Worm (Caenorhabditis elegans) whole organism, late embryonic: Measurements from ENCODE around the gene dpy-7.
A peak's percentile ranks its signal among the peaks of the same experiment; 100 is the strongest.

Experiments used
- C08G9.2 ChIP-seq: sonication (generic microtip); optimal IDR thresholded peaks from 2 replicates; lab custom pipeline; 2016; ENCODE audit warnings: mild to moderate bottlenecking, missing genetic modification characterization, moderate library complexity, missing compliant biosample characterization
- C38D4.7 ChIP-seq: fragments of 200-800 bp; sonication (Bioruptor generic); optimal IDR thresholded peaks from 2 replicates; lab custom pipeline; 2018; ENCODE audit warnings: mild to moderate bottlenecking, missing genetic modification characterization, moderate library complexity, missing compliant biosample characterization
- F13H6.1 ChIP-seq: sonication (generic microtip); optimal IDR thresholded peaks from 2 replicates; lab custom pipeline; 2016; ENCODE audit warnings: missing genetic modification characterization, missing compliant biosample characterization
- K09A11.1 ChIP-seq: sonication (generic microtip); optimal IDR thresholded peaks from 2 replicates; lab custom pipeline; 2017; ENCODE audit warnings: antibody characterized with exemption, mild to moderate bottlenecking, missing genetic modification characterization, missing compliant biosample characterization; ENCODE audit not compliant: insufficient read depth
- T23F11.4 ChIP-seq: fragments of 200-800 bp; sonication (Bioruptor generic); optimal IDR thresholded peaks from 2 replicates; lab custom pipeline; 2018; ENCODE audit warnings: mild to moderate bottlenecking, missing genetic modification characterization, missing compliant biosample characterization
- ahr-1 ChIP-seq: sonication (generic microtip); optimal IDR thresholded peaks from 2 replicates; lab custom pipeline; 2016; ENCODE audit warnings: missing genetic modification characterization, missing compliant biosample characterization
- ama-1 ChIP-seq: fragments of 150-350 bp; optimal IDR thresholded peaks from 2 replicates; lab custom pipeline; 2014
- ceh-14 ChIP-seq: sonication (generic microtip); optimal IDR thresholded peaks from 2 replicates; lab custom pipeline; 2016; ENCODE audit warnings: missing genotype, missing genetic modification characterization, missing compliant biosample characterization
- ceh-22 ChIP-seq: sonication (generic microtip); optimal IDR thresholded peaks from 2 replicates; lab custom pipeline; 2017; ENCODE audit warnings: missing biosample characterization, missing genetic modification characterization
- ceh-31 ChIP-seq: sonication (generic microtip); optimal IDR thresholded peaks from 2 replicates; lab custom pipeline; 2016; ENCODE audit warnings: missing genetic modification characterization, missing compliant biosample characterization
- ceh-45 ChIP-seq: fragments of 200-800 bp; sonication (Bioruptor generic); IDR thresholded peaks from 2 replicates; pipeline ENCODE4 v1.3.6; 2022; ENCODE audit warnings: missing genetic modification reagents, missing genetic modification characterization, missing compliant biosample characterization
- ceh-6 ChIP-seq: fragments of 200-800 bp; sonication (Bioruptor generic); optimal IDR thresholded peaks from 2 replicates; lab custom pipeline; 2018; ENCODE audit warnings: mild to moderate bottlenecking, missing genetic modification characterization, missing compliant biosample characterization
- dmd-4 ChIP-seq: sonication (generic microtip); optimal IDR thresholded peaks from 2 replicates; lab custom pipeline; 2016; ENCODE audit warnings: borderline replicate concordance, missing genetic modification characterization, missing compliant biosample characterization
- dve-1 ChIP-seq: sonication (generic microtip); optimal IDR thresholded peaks from 2 replicates; lab custom pipeline; 2017; ENCODE audit warnings: antibody characterized with exemption, mild to moderate bottlenecking, missing genetic modification characterization, missing compliant biosample characterization
- elt-2 ChIP-seq: sonication (generic microtip); optimal IDR thresholded peaks from 2 replicates; lab custom pipeline; 2016; ENCODE audit warnings: missing genetic modification reagents, missing genetic modification characterization, missing compliant biosample characterization
- elt-4 ChIP-seq: sonication (generic microtip); optimal IDR thresholded peaks from 2 replicates; lab custom pipeline; 2016; ENCODE audit warnings: missing genetic modification characterization, missing compliant biosample characterization
- ets-4 ChIP-seq: sonication (generic microtip); optimal IDR thresholded peaks from 2 replicates; lab custom pipeline; 2016; ENCODE audit warnings: missing genetic modification characterization, missing compliant biosample characterization
- eyg-1 ChIP-seq: sonication (generic microtip); optimal IDR thresholded peaks from 2 replicates; lab custom pipeline; 2016; ENCODE audit warnings: missing genotype, missing genetic modification characterization, missing compliant biosample characterization
- fax-1 ChIP-seq: sonication (generic microtip); optimal IDR thresholded peaks from 2 replicates; lab custom pipeline; 2016; ENCODE audit warnings: missing genotype, missing genetic modification characterization, missing compliant biosample characterization
- fkh-6 ChIP-seq: sonication (generic microtip); optimal IDR thresholded peaks from 2 replicates; lab custom pipeline; 2016; ENCODE audit warnings: missing genetic modification characterization, missing compliant biosample characterization
- hlh-15 ChIP-seq: sonication (generic microtip); optimal IDR thresholded peaks from 2 replicates; lab custom pipeline; 2016; ENCODE audit warnings: missing genetic modification characterization, missing compliant biosample characterization
- hlh-6 ChIP-seq: sonication (generic microtip); optimal IDR thresholded peaks from 2 replicates; lab custom pipeline; 2016; ENCODE audit warnings: missing genotype, missing genetic modification characterization, missing compliant biosample characterization
- lim-6 ChIP-seq: sonication (generic microtip); optimal IDR thresholded peaks from 2 replicates; lab custom pipeline; 2016; ENCODE audit warnings: missing genetic modification characterization, missing compliant biosample characterization
- lin-11 ChIP-seq: fragments of 200-800 bp; sonication (Bioruptor generic); optimal IDR thresholded peaks from 2 replicates; lab custom pipeline; 2018; ENCODE audit warnings: mild to moderate bottlenecking, missing genetic modification characterization, missing compliant biosample characterization
- madf-2 ChIP-seq: sonication (generic microtip); optimal IDR thresholded peaks from 2 replicates; lab custom pipeline; 2017; ENCODE audit warnings: missing genetic modification characterization, missing compliant biosample characterization
- nfya-1 ChIP-seq: sonication (generic microtip); optimal IDR thresholded peaks from 2 replicates; lab custom pipeline; 2017; ENCODE audit warnings: missing genetic modification characterization, mild to moderate bottlenecking, missing compliant biosample characterization, antibody characterized with exemption, moderate library complexity
- nhr-232 ChIP-seq: sonication (generic microtip); optimal IDR thresholded peaks from 2 replicates; lab custom pipeline; 2016; ENCODE audit warnings: missing genetic modification characterization, missing compliant biosample characterization
- pag-3 ChIP-seq: sonication (generic microtip); optimal IDR thresholded peaks from 2 replicates; lab custom pipeline; 2016; ENCODE audit warnings: missing compliant biosample characterization, missing genetic modification characterization, borderline replicate concordance
- pha-2 ChIP-seq: sonication (generic microtip); optimal IDR thresholded peaks from 2 replicates; lab custom pipeline; 2017; ENCODE audit warnings: mild to moderate bottlenecking, missing genetic modification characterization, missing compliant biosample characterization
- pros-1 ChIP-seq: fragments of 150-350 bp; optimal IDR thresholded peaks from 2 replicates; lab custom pipeline; 2014; ENCODE audit warnings: missing biosample characterization, missing genetic modification reagents, missing genetic modification characterization
- ref-2 ChIP-seq: sonication (generic microtip); optimal IDR thresholded peaks from 2 replicates; lab custom pipeline; 2016; ENCODE audit warnings: missing genetic modification characterization, missing compliant biosample characterization
- syd-9 ChIP-seq: sonication (generic microtip); optimal IDR thresholded peaks from 2 replicates; lab custom pipeline; 2016; ENCODE audit warnings: mild to moderate bottlenecking, missing genetic modification characterization, moderate library complexity, missing compliant biosample characterization
- tbx-2 ChIP-seq: sonication (generic microtip); optimal IDR thresholded peaks from 2 replicates; lab custom pipeline; 2016; ENCODE audit warnings: missing genetic modification characterization, missing compliant biosample characterization
- ttx-3 ChIP-seq: sonication (generic microtip); optimal IDR thresholded peaks from 2 replicates; lab custom pipeline; 2016; ENCODE audit warnings: missing genetic modification reagents, missing genetic modification characterization, missing compliant biosample characterization
- unc-55 ChIP-seq: sonication (generic microtip); optimal IDR thresholded peaks from 2 replicates; lab custom pipeline; 2017; ENCODE audit warnings: missing biosample characterization, missing genetic modification reagents, missing genetic modification characterization
- unc-86 ChIP-seq: sonication (generic microtip); optimal IDR thresholded peaks from 2 replicates; lab custom pipeline; 2016; ENCODE audit warnings: missing genetic modification characterization, missing compliant biosample characterization
- zip-5 ChIP-seq: sonication (generic microtip); optimal IDR thresholded peaks from 2 replicates; lab custom pipeline; 2016; ENCODE audit warnings: missing genetic modification characterization, missing compliant biosample characterization
- ztf-16 ChIP-seq: sonication (generic microtip); optimal IDR thresholded peaks from 2 replicates; lab custom pipeline; 2017; ENCODE audit warnings: missing genetic modification characterization, missing compliant biosample characterization

dpy-7 gene

DNA sequence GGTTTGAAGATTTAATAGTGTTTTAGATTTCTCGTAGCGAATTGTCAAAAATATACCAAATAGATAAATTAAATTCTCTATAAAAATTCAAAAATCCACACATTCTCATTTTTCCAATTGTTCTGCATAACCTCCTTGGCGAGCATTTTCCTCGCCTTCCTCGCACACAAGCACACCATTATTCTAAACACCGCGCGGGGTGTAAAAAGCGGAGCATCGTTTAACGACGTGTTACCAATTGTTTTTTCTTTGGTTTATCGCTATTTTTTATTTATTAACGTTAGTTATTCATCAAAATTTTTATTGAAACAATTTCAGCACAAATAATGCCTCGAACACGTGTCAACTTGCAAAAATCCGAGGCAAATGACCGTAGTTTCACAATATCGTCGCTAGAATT is 27.4 kb upstream of the dpy-7 start, which contains the start of gene vps-52:
vps-52 (plus strand) TSS at position 319 of the 400 bp plus-strand sequence.
- TF ChIP-seq fax-1 (tag; lab: Kevin White, UChicago) (no peak), tbx-2 (tag; lab: Kevin White, UChicago) (peak; percentile 4), unc-55 (GFP tag; lab: Kevin White, UChicago) (no peak)

DNA sequence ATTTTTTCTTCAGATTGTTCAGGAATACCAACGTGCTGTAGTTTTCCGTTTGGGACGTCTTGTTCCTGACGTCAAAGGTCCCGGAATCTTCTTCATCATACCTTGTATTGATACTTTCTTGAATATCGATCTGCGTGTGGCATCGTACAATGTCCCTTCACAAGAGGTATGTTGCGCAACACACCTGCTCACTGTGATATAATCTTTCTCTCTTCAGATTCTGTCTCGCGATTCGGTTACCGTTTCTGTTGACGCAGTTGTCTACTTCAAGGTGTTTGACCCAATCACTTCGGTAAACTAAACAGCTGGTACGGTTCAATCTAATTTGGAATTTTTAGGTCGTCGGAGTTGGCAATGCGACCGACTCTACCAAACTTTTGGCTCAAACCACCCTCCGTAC is 25.8 kb upstream of the dpy-7 start:
- TF ChIP-seq elt-2 (tag; lab: Kevin White, UChicago) (no peak), ref-2 (tag; lab: Kevin White, UChicago) (no peak), unc-86 (tag; lab: Kevin White, UChicago) (no peak), ama-1 (lab: Kevin White, UChicago) (no peak), eyg-1 (tag; lab: Kevin White, UChicago) (no peak), nhr-232 (no peak), ceh-22 (tag; lab: Kevin White, UChicago) (no peak), ceh-45 (GFP tag; lab: Robert Waterston, UW) (no peak), dmd-4 (tag; lab: Kevin White, UChicago) (no peak), syd-9 (tag; lab: Kevin White, UChicago) (no peak), C08G9.2 (no peak)

DNA sequence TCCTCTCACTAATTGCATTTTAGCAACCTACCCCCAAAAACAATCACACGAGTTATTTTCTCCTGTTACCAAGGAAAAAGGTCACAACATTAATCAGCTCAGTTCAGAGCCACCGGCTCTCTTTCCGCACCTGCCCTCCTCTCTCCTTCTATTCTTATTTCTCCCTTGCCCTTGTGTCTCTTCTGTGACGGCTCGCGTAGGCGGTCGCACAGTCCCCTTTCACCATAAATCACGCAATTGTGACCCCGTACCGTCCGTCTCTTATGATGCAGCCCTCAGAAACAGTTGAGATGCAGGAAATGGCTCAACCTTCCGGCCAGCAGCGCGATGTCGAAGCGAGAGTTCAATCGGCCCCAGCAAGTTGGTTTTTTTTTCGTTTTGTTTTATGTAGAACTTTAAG is 25.0 kb upstream of the dpy-7 start, which contains the start of gene sto-1:
sto-1 (plus strand) TSS at position 200 of the 400 bp plus-strand sequence.
- TF ChIP-seq nfya-1 (tag; lab: Kevin White, UChicago) (no peak), pag-3 (tag; lab: Kevin White, UChicago) (no peak), nhr-232 (peak; percentile 5), T23F11.4 (GFP tag; lab: Kevin White, UChicago) (no peak), lim-6 (no peak), zip-5 (tag; lab: Kevin White, UChicago) (no peak), ref-2 (tag; lab: Kevin White, UChicago) (peak; percentile 38), tbx-2 (tag; lab: Kevin White, UChicago) (peak; percentile 12), C08G9.2 (peak; percentile 46), pros-1 (tag; lab: Kevin White, UChicago) (no peak), lin-11 (no peak), pha-2 (tag; lab: Kevin White, UChicago) (no peak), ahr-1 (tag; lab: Kevin White, UChicago) (no peak), fkh-6 (peak; percentile 37), madf-2 (tag; lab: Kevin White, UChicago) (no peak), unc-55 (GFP tag; lab: Kevin White, UChicago) (no peak), hlh-15 (tag; lab: Kevin White, UChicago) (no peak), ttx-3 (tag; lab: Kevin White, UChicago) (no peak), elt-2 (tag; lab: Kevin White, UChicago) (no peak), K09A11.1 (tag; lab: Kevin White, UChicago) (no peak), hlh-6 (peak; percentile 59), dve-1 (tag; lab: Kevin White, UChicago) (no peak), ceh-6 (no peak), ceh-31 (peak; percentile 4), ceh-14 (tag; lab: Kevin White, UChicago) (no peak), elt-4 (tag; lab: Kevin White, UChicago) (no peak), eyg-1 (tag; lab: Kevin White, UChicago) (no peak), syd-9 (tag; lab: Kevin White, UChicago) (no peak)

- TF ChIP-seq zip-5 (tag; lab: Kevin White, UChicago) = no peak
- TF ChIP-seq F13H6.1 (tag; lab: Kevin White, UChicago) = no peak
- no peak for TF ChIP-seq unc-86 (tag; lab: Kevin White, UChicago)
- no peak for TF ChIP-seq K09A11.1 (tag; lab: Kevin White, UChicago)
- no peak for TF ChIP-seq ztf-16
- TF ChIP-seq T23F11.4 (GFP tag; lab: Kevin White, UChicago) = no peak
- no peak for TF ChIP-seq C38D4.7
- TF ChIP-seq ets-4 = no peak
Measured at ce11 chrX:7561972-7562371, 24.4 kb upstream of the dpy-7 start.
